Worm (Caenorhabditis elegans): ENCODE results near the gene uev-2.

uev-2 gene

DNA sequence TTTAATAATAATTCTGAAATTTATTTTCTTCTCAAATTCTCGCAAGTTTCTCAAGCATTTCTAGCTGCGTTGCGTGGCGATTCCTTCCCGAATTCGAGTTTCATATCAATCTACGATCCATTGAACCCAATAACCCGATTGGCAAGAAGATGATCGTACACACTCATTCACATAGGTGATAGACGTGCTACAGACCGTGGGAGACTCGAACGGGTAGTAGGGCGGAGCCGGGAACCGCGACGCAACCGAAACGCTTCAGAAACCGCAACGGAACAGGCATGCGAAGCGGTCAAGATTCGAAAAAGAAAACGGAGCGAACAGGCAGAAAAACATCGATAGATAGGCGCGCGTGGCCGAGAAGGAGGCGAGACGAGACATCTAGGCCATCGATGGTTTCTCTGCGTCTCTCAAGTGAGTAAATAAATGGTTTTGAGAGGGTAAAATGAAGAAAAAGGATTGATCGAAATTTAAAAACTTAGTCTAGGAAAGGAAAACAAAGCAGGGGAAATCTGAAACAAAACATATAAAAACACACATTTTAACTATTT, 20.6 kb downstream of the uev-2 start, which contains the start of gene madf-11 (continued):
- TF ChIP-seq ZK337.2 (GFP tag; IDR thresholded peaks at IDR 0.05) (peak; percentile 22; the same call in 1 of the 2 replicates), set-16 (GFP tag; IDR thresholded peaks at IDR 0.05) (peak; percentile 60), saeg-2 (GFP tag; IDR thresholded peaks at IDR 0.05) (no peak), D1046.2 (GFP tag; IDR thresholded peaks at IDR 0.05) (0 out of 2 replicates have a peak, but pooled peaks have one; percentile 23), nhr-48 (tag; optimal IDR thresholded peaks at IDR 0.05) (peak; percentile 17), ces-1 (GFP tag; optimal IDR thresholded peaks at IDR 0.05) (no peak), lin-39 (tag; optimal IDR thresholded peaks at IDR 0.05) (no peak), Y5F2A.4 (GFP tag; optimal IDR thresholded peaks at IDR 0.05) (no peak), nhr-25 (tag; optimal IDR thresholded peaks at IDR 0.05; ENCODE audit: borderline replicate concordance, insufficient read depth) (no peak), nhr-77 (tag; optimal IDR thresholded peaks at IDR 0.05) (peak; percentile 82), ceh-32 (tag; optimal IDR thresholded peaks at IDR 0.05; ENCODE audit: poor library complexity) (no peak), zag-1 (tag; optimal IDR thresholded peaks at IDR 0.05) (no peak), mxl-3 (GFP tag; optimal IDR thresholded peaks at IDR 0.05) (peak; percentile 79), snpc-4 (tag; optimal IDR thresholded peaks at IDR 0.05) (no peak), gei-8 (GFP tag; optimal IDR thresholded peaks at IDR 0.05) (no peak), ctbp-1 (GFP tag; IDR thresholded peaks at IDR 0.05) (no peak), F44E2.7 (GFP tag; IDR thresholded peaks at IDR 0.05) (no peak), lin-38 (GFP tag; IDR thresholded peaks at IDR 0.05) (peak; percentile 52), unc-39 (tag; optimal IDR thresholded peaks at IDR 0.05) (no peak), ceh-62 (tag; optimal IDR thresholded peaks at IDR 0.05) (no peak), nhr-111 (GFP tag; optimal IDR thresholded peaks at IDR 0.05) (no peak), Y75B8A.6 (GFP tag; IDR thresholded peaks at IDR 0.05) (no peak), zfp-2 (tag; optimal IDR thresholded peaks at IDR 0.05) (no peak), nhr-6 (tag; optimal IDR thresholded peaks at IDR 0.05) (peak; percentile 69), zip-11 (GFP tag; IDR thresholded peaks at IDR 0.05) (no peak), lin-29 (GFP tag; IDR thresholded peaks at IDR 0.05) (no peak), cey-2 (tag; optimal IDR thresholded peaks at IDR 0.05; ENCODE audit: borderline replicate concordance, insufficient read depth) (no peak), R02D3.7 (tag; optimal IDR thresholded peaks at IDR 0.05) (no peak), dve-1 (tag; optimal IDR thresholded peaks at IDR 0.05; ENCODE audit: insufficient read depth) (peak; percentile 78), ceh-82 (tag; optimal IDR thresholded peaks at IDR 0.05) (no peak), nhr-237 (tag; optimal IDR thresholded peaks at IDR 0.05) (no peak), nhr-11 (tag; optimal IDR thresholded peaks at IDR 0.05) (peak; percentile 45), jun-1 (tag; optimal IDR thresholded peaks at IDR 0.05) (peak; percentile 1), dmd-6 (GFP tag; IDR thresholded peaks at IDR 0.05) (peak; percentile 62), lin-1 (GFP tag; IDR thresholded peaks at IDR 0.05) (no peak), nhr-102 (tag; optimal IDR thresholded peaks at IDR 0.05) (no peak), nhr-42 (GFP tag; IDR thresholded peaks at IDR 0.05) (no peak), zfp-3 (GFP tag; conservative IDR thresholded peaks at IDR 0.05) (no peak), nhr-10 (tag; optimal IDR thresholded peaks at IDR 0.05) (no peak), mxl-2 (GFP tag; conservative IDR thresholded peaks at IDR 0.05) (no peak), sdz-12 (GFP tag; optimal IDR thresholded peaks at IDR 0.05) (no peak), zip-2 (tag; optimal IDR thresholded peaks at IDR 0.05) (no peak), ceh-20 (GFP tag; IDR thresholded peaks at IDR 0.05) (0 out of 2 replicates have a peak, but pooled peaks have one; percentile 41), F49E8.2 (tag; optimal IDR thresholded peaks at IDR 0.05; ENCODE audit: borderline replicate concordance) (no peak), fos-1 (tag; optimal IDR thresholded peaks at IDR 0.05) (no peak), ZK546.5 (tag; optimal IDR thresholded peaks at IDR 0.05) (no peak), nhr-28 (tag; optimal IDR thresholded peaks at IDR 0.05) (peak; percentile 77), madf-5 (GFP tag; IDR thresholded peaks at IDR 0.05) (no peak), hlh-30 (tag; optimal IDR thresholded peaks at IDR 0.05; ENCODE audit: insufficient read depth) (peak; percentile 63), Y105C5A.15 (GFP tag; IDR thresholded peaks at IDR 0.05) (no peak)
